Fruit fly (Drosophila melanogaster): Measurements from ENCODE around the gene Pdp1.

Gene Pdp1

DNA sequence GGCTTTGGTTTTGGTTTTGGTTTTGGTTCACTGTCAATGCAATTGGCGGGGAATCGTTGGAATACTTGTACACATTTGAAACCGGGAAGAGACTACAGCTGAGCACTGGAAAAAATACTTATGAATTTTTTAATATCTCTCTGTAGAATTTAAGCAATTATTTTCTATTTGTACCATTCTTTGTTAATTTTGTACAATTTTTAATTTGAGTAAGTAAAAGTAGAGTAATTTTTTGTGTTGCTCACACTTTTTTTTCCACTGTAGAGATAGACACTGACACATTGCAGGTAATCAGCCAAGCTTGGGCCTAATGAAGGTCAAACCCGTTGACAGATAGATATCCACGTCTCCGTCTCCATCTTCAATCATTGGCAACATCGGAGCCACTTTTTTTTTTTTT lies 16.1 kb upstream of the Pdp1 start (continued):
- TF ChIP-seq unc-4 (GFP tag; IDR thresholded peaks at IDR 0.05; ENCODE audit: partially characterized antibody), result no peak
- peak in 1 of 2 experiments; percentile 56 for TF ChIP-seq Hr51 (GFP tag; optimal IDR thresholded peaks at IDR 0.05)
- TF ChIP-seq da (GFP tag; optimal IDR thresholded peaks at IDR 0.05), result no peak
- no peak for TF ChIP-seq CG31365 (tag; optimal IDR thresholded peaks at IDR 0.05)
- TF ChIP-seq CG12071 (GFP tag; optimal IDR thresholded peaks at IDR 0.05), result no peak
- no peak for TF ChIP-seq caup (GFP tag; optimal IDR thresholded peaks at IDR 0.05; ENCODE audit: severe bottlenecking)
- TF ChIP-seq sug (tag; optimal IDR thresholded peaks at IDR 0.05), result no peak
- TF ChIP-seq chn (GFP tag; optimal IDR thresholded peaks at IDR 0.05), result no peak
- TF ChIP-seq ERR (GFP tag; optimal IDR thresholded peaks at IDR 0.05), result no peak
- no peak for TF ChIP-seq zfh2 (GFP tag; optimal IDR thresholded peaks at IDR 0.05)
- no peak for TF ChIP-seq HLH4C (GFP tag; IDR thresholded peaks at IDR 0.05; ENCODE audit: partially characterized antibody)
- no peak for TF ChIP-seq Dbx (GFP tag; IDR thresholded peaks at IDR 0.05)
- TF ChIP-seq Bteb2 (GFP tag; optimal IDR thresholded peaks at IDR 0.05), result no peak
- TF ChIP-seq CG43689 (GFP tag; IDR thresholded peaks at IDR 0.05), result no peak
- no peak for TF ChIP-seq sim (GFP tag; IDR thresholded peaks at IDR 0.05)
- TF ChIP-seq az2 (GFP tag; optimal IDR thresholded peaks at IDR 0.05), result no peak
- TF ChIP-seq CG6175 (GFP tag; IDR thresholded peaks at IDR 0.05), result no peak
- no peak for TF ChIP-seq crc (GFP tag; optimal IDR thresholded peaks at IDR 0.05)
- no peak for TF ChIP-seq pfk (GFP tag; optimal IDR thresholded peaks at IDR 0.05)
- no peak for TF ChIP-seq Neu2 (GFP tag; optimal IDR thresholded peaks at IDR 0.05; ENCODE audit: borderline replicate concordance)
- TF ChIP-seq CG5953 (GFP tag; IDR thresholded peaks at IDR 0.05), result no peak
- peak; percentile 6 for TF ChIP-seq CG17385 (GFP tag; optimal IDR thresholded peaks at IDR 0.05)
- TF ChIP-seq CG17361 (GFP tag; IDR thresholded peaks at IDR 0.05), result 0 out of 3 replicates have a peak, but pooled peaks have one; percentile 38
- TF ChIP-seq br (optimal IDR thresholded peaks at IDR 0.05), result no peak
- TF ChIP-seq ro (GFP tag; IDR thresholded peaks at IDR 0.05), result no peak
- peak; percentile 22 for TF ChIP-seq CG8388 (GFP tag; optimal IDR thresholded peaks at IDR 0.05)
- no peak for TF ChIP-seq CG14710 (tag; optimal IDR thresholded peaks at IDR 0.05)
- no peak for TF ChIP-seq CG9609 (GFP tag; optimal IDR thresholded peaks at IDR 0.05)
- TF ChIP-seq vvl (GFP tag; IDR thresholded peaks at IDR 0.05), result peak; percentile 53; the same call in 1 of the 2 replicates
- TF ChIP-seq Blimp-1 (GFP tag; optimal IDR thresholded peaks at IDR 0.05), result no peak
- TF ChIP-seq CG1603 (tag; optimal IDR thresholded peaks at IDR 0.05), result peak; percentile 13
- TF ChIP-seq CG7357 (GFP tag; IDR thresholded peaks at IDR 0.05), result peak; percentile 33; the same call in 1 of the 3 replicates
- TF ChIP-seq CG11085 (GFP tag; IDR thresholded peaks at IDR 0.05), result no peak
- peak; percentile 31 for TF ChIP-seq CG15269 (tag; optimal IDR thresholded peaks at IDR 0.05)
- no peak for TF ChIP-seq pan (optimal IDR thresholded peaks at IDR 0.05)
- peak in 1 of 2 experiments; percentile 27 for TF ChIP-seq pan (GFP tag; optimal IDR thresholded peaks at IDR 0.05 in 1 of 2, IDR thresholded peaks at IDR 0.05 in 1 of 2)
- no peak for TF ChIP-seq Chrac-16 (GFP tag; optimal IDR thresholded peaks at IDR 0.05)
- TF ChIP-seq zfh1 (GFP tag; IDR thresholded peaks at IDR 0.05), result peak; percentile 50; the same call in 2 of the 3 replicates
- TF ChIP-seq hb (GFP tag; IDR thresholded peaks at IDR 0.05; ENCODE audit: partially characterized antibody), result no peak
- peak; percentile 21 for TF ChIP-seq Hr3 (GFP tag; optimal IDR thresholded peaks at IDR 0.05)
- no peak for TF ChIP-seq shn (GFP tag; optimal IDR thresholded peaks at IDR 0.05)
- TF ChIP-seq CG17186 (GFP tag; optimal IDR thresholded peaks at IDR 0.05), result no peak
- TF ChIP-seq Xbp1 (GFP tag; optimal IDR thresholded peaks at IDR 0.05), result peak; percentile 22
- TF ChIP-seq wdn (GFP tag; IDR thresholded peaks at IDR 0.05), result no peak
- TF ChIP-seq HmgZ (tag; optimal IDR thresholded peaks at IDR 0.05), result no peak
- TF ChIP-seq CG12219 (GFP tag; optimal IDR thresholded peaks at IDR 0.05), result no peak
- peak in 1 of 2 experiments; percentile 21 for TF ChIP-seq eve (GFP tag; optimal IDR thresholded peaks at IDR 0.05)
- peak; percentile 84 for TF ChIP-seq sens (GFP tag)
- peak; percentile 43; the same call in 1 of the 2 replicates for TF ChIP-seq CG6689 (GFP tag; IDR thresholded peaks at IDR 0.05)
- TF ChIP-seq hbn (GFP tag; IDR thresholded peaks at IDR 0.05; ENCODE audit: partially characterized antibody), result no peak
- no peak for TF ChIP-seq CG16813 (GFP tag; IDR thresholded peaks at IDR 0.05; ENCODE audit: partially characterized antibody)
- no peak for TF ChIP-seq pita (GFP tag; optimal IDR thresholded peaks at IDR 0.05)
